Fruit fly (Drosophila melanogaster) whole organism, adult: Measurements from ENCODE around the gene CG14022.

Experiments used
- CG12768 ChIP-seq: fragments of 200-800 bp; sonication (Bioruptor generic); optimal IDR thresholded peaks from 2 replicates; lab custom pipeline; 2017; ENCODE audit warnings: missing biosample characterization, missing genetic modification characterization, mild to moderate bottlenecking, moderate library complexity, missing genetic modification reagents
- CG14711 ChIP-seq: fragments of 200-800 bp; sonication (Bioruptor generic); optimal IDR thresholded peaks from 2 replicates; lab custom pipeline; 2018; ENCODE audit warnings: missing biosample characterization, mild to moderate bottlenecking, missing genetic modification characterization, moderate library complexity
- CG1620 ChIP-seq: fragments of 200-800 bp; sonication (Bioruptor generic); optimal IDR thresholded peaks from 2 replicates; lab custom pipeline; 2016; ENCODE audit warnings: missing biosample characterization, missing genetic modification characterization
- CG33017 ChIP-seq: fragments of 200-800 bp; sonication (Bioruptor generic); optimal IDR thresholded peaks from 2 replicates; lab custom pipeline; 2018; ENCODE audit warnings: missing biosample characterization, mild to moderate bottlenecking, missing genetic modification characterization, moderate library complexity
- Clk ChIP-seq: fragments of 200-800 bp; sonication (Bioruptor generic); optimal IDR thresholded peaks from 2 replicates; lab custom pipeline; 2017; ENCODE audit warnings: missing biosample characterization, missing genetic modification characterization
- Crg-1 ChIP-seq: fragments of 200-800 bp; sonication (Bioruptor generic); optimal IDR thresholded peaks from 2 replicates; lab custom pipeline; 2016; ENCODE audit warnings: missing biosample characterization, missing genetic modification characterization
- ovo ChIP-seq: fragments of 200-800 bp; sonication (Bioruptor generic); optimal IDR thresholded peaks from 2 replicates; lab custom pipeline; 2016; ENCODE audit warnings: missing biosample characterization, missing genetic modification characterization
- tj ChIP-seq: fragments of 200-800 bp; sonication (Bioruptor generic); optimal IDR thresholded peaks from 3 replicates; lab custom pipeline; 2017; ENCODE audit warnings: missing biosample characterization, mild to moderate bottlenecking, missing genetic modification characterization, moderate library complexity
- toe ChIP-seq: fragments of 200-800 bp; sonication (Bioruptor generic); optimal IDR thresholded peaks from 2 replicates; lab custom pipeline; 2016; ENCODE audit warnings: missing biosample characterization, missing genetic modification characterization

dm6 chr2L:5329557-5329956, 878 bp upstream of the CG14022 start, which contains the start of gene TotM:
- no peak for TF ChIP-seq CG14711
- no peak for TF ChIP-seq CG12768 (GFP tag; lab: Kevin White, UChicago)
- TF ChIP-seq CG1620 (GFP tag; lab: Kevin White, UChicago), result no peak
- TF ChIP-seq toe (GFP tag; lab: Kevin White, UChicago), result no peak
- TF ChIP-seq CG33017, result no peak
- TF ChIP-seq Clk (GFP tag; lab: Kevin White, UChicago), result no peak
- no peak for TF ChIP-seq Crg-1 (GFP tag; lab: Kevin White, UChicago)
- no peak for TF ChIP-seq tj (GFP tag; lab: Kevin White, UChicago)
- TF ChIP-seq ovo, result no peak
